Worm (Caenorhabditis elegans) whole organism, early embryonic: ENCODE results near the gene srx-33.

ENCODE experiments used
- ama-1 ChIP-seq: fragments of 150-350 bp; optimal IDR thresholded peaks from 2 replicates; lab custom pipeline; 2014
- ceh-13 ChIP-seq: fragments of 200-800 bp; sonication (Bioruptor generic); optimal IDR thresholded peaks from 2 replicates; lab custom pipeline; 2018; ENCODE audit warnings: mild to moderate bottlenecking, missing genetic modification characterization, missing compliant biosample characterization
- flt-1 ChIP-seq: fragments of 200-800 bp; sonication (Bioruptor generic); IDR thresholded peaks from 2 replicates; pipeline ENCODE4 v1.3.6; 2022; ENCODE audit warnings: missing genetic modification characterization, missing compliant biosample characterization
- scrt-1 ChIP-seq: fragments of 200-800 bp; sonication (Bioruptor generic); IDR thresholded peaks from 2 replicates; pipeline ENCODE4 v1.3.6; 2022; ENCODE audit warnings: missing genetic modification characterization, missing compliant biosample characterization
- tbx-11 ChIP-seq: fragments of 200-800 bp; sonication (Bioruptor generic); IDR thresholded peaks from 2 replicates; pipeline ENCODE4 v1.3.6; 2022; ENCODE audit warnings: missing genetic modification characterization, missing compliant biosample characterization
- tbx-37 ChIP-seq: fragments of 200-800 bp; sonication (Bioruptor generic); conservative IDR thresholded peaks from 2 replicates; pipeline ENCODE4 v1.3.6; 2022; ENCODE audit warnings: missing genetic modification reagents, missing genetic modification characterization, missing compliant biosample characterization

ce11 chrV:7138320-7138719, 19.6 kb upstream of the srx-33 start, which contains the start of gene str-112:
- TF ChIP-seq ceh-13 (GFP tag; lab: Kevin White, UChicago) = no peak
- no peak for TF ChIP-seq tbx-37
- TF ChIP-seq scrt-1 (GFP tag; lab: Robert Waterston, UW) = no peak
- no peak for TF ChIP-seq flt-1 (GFP tag; lab: Robert Waterston, UW)
- TF ChIP-seq ama-1 = no peak
- TF ChIP-seq tbx-11 (GFP tag; lab: Robert Waterston, UW) = no peak
